Fruit fly (Drosophila melanogaster) whole organism: ENCODE data around the gene CG14641.

Experiments
- CG8478 ChIP-seq: fragments of >200 bp; optimal IDR thresholded peaks from 2 replicates; lab custom pipeline; 2018; ENCODE audit warnings: inconsistent platforms
- Dll ChIP-seq: fragments of >200 bp; optimal IDR thresholded peaks from 2 replicates; lab custom pipeline; 2017

DNA sequence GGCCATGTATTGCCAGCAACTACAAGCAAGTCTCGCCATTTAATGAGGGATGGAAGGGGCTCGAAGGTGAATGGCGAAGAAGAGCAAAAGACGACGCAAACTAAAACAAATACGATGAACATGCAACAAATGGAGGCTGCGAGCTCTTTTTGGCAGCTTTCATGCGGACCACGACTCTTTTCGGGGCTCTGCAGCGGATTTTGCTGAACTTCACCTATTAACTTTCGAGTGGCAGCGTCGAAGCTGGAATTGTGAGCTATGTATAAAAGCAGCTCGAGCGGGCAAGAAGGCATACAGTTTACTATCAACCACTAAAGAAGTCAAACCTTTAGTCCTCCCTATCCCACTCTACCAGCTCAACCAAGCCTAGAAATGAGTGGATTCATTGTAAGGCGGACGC, 22.3 kb upstream of the CG14641 start, which contains the start of gene TwdlV:
- no peak for TF ChIP-seq Dll
- no peak for TF ChIP-seq CG8478 (lab: Kevin White, UChicago)
